Worm (Caenorhabditis elegans) whole organism, young adult: Measurements from ENCODE around the gene T09D3.3.

Source experiments
- B0035.1 ChIP-seq: sonication (generic microtip); optimal IDR thresholded peaks from 2 replicates; lab custom pipeline; 2016; ENCODE audit warnings: missing genetic modification characterization, mild to moderate bottlenecking, missing compliant biosample characterization, missing genotype, missing genetic modification reagents
- B0336.3 ChIP-seq: fragments of 200-800 bp; sonication (Bioruptor generic); IDR thresholded peaks from 2 replicates; pipeline ENCODE4 v1.3.6; 2022; ENCODE audit warnings: missing genetic modification characterization, missing compliant biosample characterization
- F33H1.4 ChIP-seq: fragments of 200-800 bp; sonication (Bioruptor generic); IDR thresholded peaks from 2 replicates; pipeline ENCODE4 v1.3.6; 2022; ENCODE audit warnings: missing genetic modification reagents, missing genetic modification characterization, missing compliant biosample characterization
- F49E8.2 ChIP-seq: sonication (generic microtip); optimal IDR thresholded peaks from 3 replicates; lab custom pipeline; 2017; ENCODE audit warnings: missing genetic modification characterization, mild to moderate bottlenecking, missing compliant biosample characterization, antibody characterized with exemption, moderate library complexity; ENCODE audit not compliant: insufficient read depth
- F57C9.4 ChIP-seq: sonication (generic microtip); optimal IDR thresholded peaks from 2 replicates; lab custom pipeline; 2017; ENCODE audit warnings: mild to moderate bottlenecking, missing genetic modification characterization, missing compliant biosample characterization
- K12H6.12 ChIP-seq: fragments of 200-800 bp; sonication (Bioruptor generic); optimal IDR thresholded peaks from 2 replicates; lab custom pipeline; 2018; ENCODE audit warnings: mild to moderate bottlenecking, missing genetic modification characterization, missing compliant biosample characterization
- Y53G8AR.9 ChIP-seq: fragments of 200-800 bp; sonication (Bioruptor generic); conservative IDR thresholded peaks from 2 replicates; pipeline ENCODE4 v1.3.6; 2022; ENCODE audit warnings: missing genetic modification reagents, missing genetic modification characterization, missing compliant biosample characterization
- Y56A3A.18 ChIP-seq: fragments of 200-800 bp; sonication (Bioruptor generic); IDR thresholded peaks from 2 replicates; pipeline ENCODE4 v1.3.6; 2022; ENCODE audit warnings: missing genetic modification reagents, missing genetic modification characterization, missing compliant biosample characterization
- Y67H2A.10 ChIP-seq: fragments of 200-800 bp; sonication (Bioruptor generic); conservative IDR thresholded peaks from 2 replicates; pipeline ENCODE4 v1.3.6; 2022; ENCODE audit warnings: missing genetic modification reagents, missing genetic modification characterization, missing compliant biosample characterization
- Y95B8A.8 ChIP-seq: fragments of 200-800 bp; sonication (Bioruptor generic); IDR thresholded peaks from 2 replicates; pipeline ENCODE4 v1.3.6; 2022; ENCODE audit warnings: missing genetic modification reagents, missing genetic modification characterization, missing compliant biosample characterization
- ama-1 ChIP-seq, 3 experiments: fragments of 150-350 bp in 1 of 3; sonication (generic microtip) in 2 of 3; optimal IDR thresholded peaks; 2 replicates each; lab custom pipeline; 2014 to 2018; ENCODE audit warnings: missing biosample characterization in 2 of 3, missing genetic modification characterization in 2 of 3, missing genetic modification reagents in 2 of 3
- aptf-2 ChIP-seq: fragments of 200-800 bp; sonication (Bioruptor generic); conservative IDR thresholded peaks from 2 replicates; pipeline ENCODE4 v1.3.6; 2022; ENCODE audit warnings: missing genetic modification reagents, missing genetic modification characterization, missing compliant biosample characterization
- atf-7 ChIP-seq: sonication (generic microtip); optimal IDR thresholded peaks from 2 replicates; lab custom pipeline; 2017; ENCODE audit warnings: mild to moderate bottlenecking, missing genetic modification characterization, missing compliant biosample characterization
- attf-3 ChIP-seq: fragments of 200-800 bp; sonication (Bioruptor generic); conservative IDR thresholded peaks from 2 replicates; pipeline ENCODE4 v1.3.6; 2022; ENCODE audit warnings: missing genetic modification reagents, missing genetic modification characterization, missing compliant biosample characterization
- attf-6 ChIP-seq: fragments of 200-800 bp; sonication (Bioruptor generic); IDR thresholded peaks from 2 replicates; pipeline ENCODE4 v1.3.6; 2022; ENCODE audit warnings: missing genetic modification reagents, missing genetic modification characterization, missing compliant biosample characterization
- bed-1 ChIP-seq: fragments of 200-800 bp; sonication (Bioruptor generic); IDR thresholded peaks from 2 replicates; pipeline ENCODE4 v1.3.6; 2022; ENCODE audit warnings: missing genetic modification reagents, missing genetic modification characterization, missing compliant biosample characterization
- ceh-27 ChIP-seq: fragments of 200-800 bp; sonication (Bioruptor generic); optimal IDR thresholded peaks from 2 replicates; lab custom pipeline; 2018; ENCODE audit warnings: mild to moderate bottlenecking, missing genetic modification characterization, moderate library complexity, missing compliant biosample characterization
- ceh-58 ChIP-seq: fragments of 200-800 bp; sonication (Bioruptor generic); IDR thresholded peaks from 2 replicates; pipeline ENCODE4 v1.3.6; 2022; ENCODE audit warnings: missing genetic modification characterization, missing compliant biosample characterization
- chd-7 ChIP-seq: sonication (generic microtip); optimal IDR thresholded peaks from 2 replicates; lab custom pipeline; 2016; ENCODE audit warnings: mild to moderate bottlenecking, missing genetic modification characterization, moderate library complexity, missing compliant biosample characterization
- dpl-1 ChIP-seq: fragments of 150-350 bp; optimal IDR thresholded peaks from 2 replicates; lab custom pipeline; 2014; ENCODE audit warnings: missing biosample characterization, missing genetic modification reagents, missing genetic modification characterization
- ekl-4 ChIP-seq: fragments of 200-800 bp; sonication (Bioruptor generic); IDR thresholded peaks from 2 replicates; pipeline ENCODE4 v1.3.6; 2022; ENCODE audit warnings: missing genetic modification reagents, missing genetic modification characterization, missing compliant biosample characterization
- hmg-1.2 ChIP-seq: fragments of 200-800 bp; sonication (Bioruptor generic); IDR thresholded peaks from 2 replicates; pipeline ENCODE4 v1.3.6; 2022; ENCODE audit warnings: missing genetic modification reagents, missing genetic modification characterization, missing compliant biosample characterization
- hrde-1 ChIP-seq: sonication (generic microtip); optimal IDR thresholded peaks from 2 replicates; lab custom pipeline; 2016; ENCODE audit warnings: missing genetic modification characterization, mild to moderate bottlenecking, missing compliant biosample characterization, moderate library complexity, missing genotype, missing genetic modification reagents, borderline replicate concordance
- hsf-1 ChIP-seq: fragments of 200-800 bp; sonication (Bioruptor generic); IDR thresholded peaks from 2 replicates; pipeline ENCODE4 v1.3.6; 2022; ENCODE audit warnings: missing genetic modification reagents, missing genetic modification characterization, missing compliant biosample characterization
- lag-1 ChIP-seq: fragments of 200-800 bp; sonication (Bioruptor generic); IDR thresholded peaks from 2 replicates; pipeline ENCODE4 v1.3.6; 2022; ENCODE audit warnings: missing genetic modification reagents, missing genetic modification characterization, missing compliant biosample characterization
- lin-26 ChIP-seq: fragments of 200-800 bp; sonication (Bioruptor generic); IDR thresholded peaks from 2 replicates; pipeline ENCODE4 v1.3.6; 2022; ENCODE audit warnings: missing genetic modification reagents, missing genetic modification characterization, missing compliant biosample characterization
- lin-54 ChIP-seq: fragments of 200-800 bp; sonication (Bioruptor generic); optimal IDR thresholded peaks from 2 replicates; lab custom pipeline; 2018; ENCODE audit warnings: mild to moderate bottlenecking, missing genetic modification characterization, missing compliant biosample characterization
- madf-10 ChIP-seq: sonication (generic microtip); optimal IDR thresholded peaks from 2 replicates; lab custom pipeline; 2016; ENCODE audit warnings: mild to moderate bottlenecking, missing genetic modification characterization, missing compliant biosample characterization
- madf-3 ChIP-seq: fragments of 200-800 bp; sonication (Bioruptor generic); IDR thresholded peaks from 2 replicates; pipeline ENCODE4 v1.3.6; 2022; ENCODE audit warnings: missing genetic modification reagents, missing genetic modification characterization, missing compliant biosample characterization
- nfya-1 ChIP-seq: sonication (generic microtip); optimal IDR thresholded peaks from 2 replicates; lab custom pipeline; 2017; ENCODE audit warnings: antibody characterized with exemption, missing compliant biosample characterization, missing genetic modification characterization, borderline replicate concordance; ENCODE audit not compliant: insufficient read depth
- nfya-2 ChIP-seq: fragments of 200-800 bp; sonication (Bioruptor generic); IDR thresholded peaks from 2 replicates; pipeline ENCODE4 v1.3.6; 2022; ENCODE audit warnings: missing genetic modification reagents, missing genetic modification characterization, missing compliant biosample characterization
- nhr-120 ChIP-seq: fragments of 200-800 bp; sonication (Bioruptor generic); IDR thresholded peaks from 2 replicates; pipeline ENCODE4 v1.3.6; 2022; ENCODE audit warnings: missing genetic modification characterization, missing compliant biosample characterization
- nhr-179 ChIP-seq: sonication (generic microtip); optimal IDR thresholded peaks from 2 replicates; lab custom pipeline; 2016; ENCODE audit warnings: mild to moderate bottlenecking, missing genetic modification characterization, missing compliant biosample characterization
- nhr-27 ChIP-seq: fragments of 200-800 bp; sonication (Bioruptor generic); optimal IDR thresholded peaks from 2 replicates; lab custom pipeline; 2018; ENCODE audit warnings: mild to moderate bottlenecking, missing genetic modification characterization, moderate library complexity, missing compliant biosample characterization
- nhr-90 ChIP-seq: sonication (generic microtip); optimal IDR thresholded peaks from 2 replicates; lab custom pipeline; 2016; ENCODE audit warnings: missing genotype, mild to moderate bottlenecking, missing genetic modification characterization, missing compliant biosample characterization
- pbrm-1 ChIP-seq: fragments of 200-800 bp; sonication (Bioruptor generic); IDR thresholded peaks from 2 replicates; pipeline ENCODE4 v1.3.6; 2022; ENCODE audit warnings: missing genetic modification reagents, missing genetic modification characterization, missing compliant biosample characterization
- snpc-1.3 ChIP-seq: sonication (generic microtip); optimal IDR thresholded peaks from 2 replicates; lab custom pipeline; 2017; ENCODE audit warnings: missing genetic modification characterization, mild to moderate bottlenecking, missing compliant biosample characterization, antibody characterized with exemption, moderate library complexity, missing genotype, missing genetic modification reagents; ENCODE audit not compliant: insufficient read depth
- snpc-3.4 ChIP-seq: sonication (generic microtip); optimal IDR thresholded peaks from 2 replicates; lab custom pipeline; 2017; ENCODE audit warnings: missing genetic modification characterization, mild to moderate bottlenecking, missing compliant biosample characterization, antibody characterized with exemption, moderate library complexity, missing genotype, missing genetic modification reagents
- tbx-9 ChIP-seq: sonication (generic microtip); optimal IDR thresholded peaks from 2 replicates; lab custom pipeline; 2016; ENCODE audit warnings: borderline replicate concordance, missing genetic modification characterization, inconsistent platforms, missing compliant biosample characterization
- tlf-1 ChIP-seq: fragments of 200-800 bp; sonication (Bioruptor generic); optimal IDR thresholded peaks from 2 replicates; lab custom pipeline; 2018; ENCODE audit warnings: mild to moderate bottlenecking, missing genetic modification characterization, missing compliant biosample characterization
- unc-130 ChIP-seq: sonication (generic microtip); optimal IDR thresholded peaks from 2 replicates; lab custom pipeline; 2016; ENCODE audit warnings: missing genetic modification reagents, missing genetic modification characterization, missing compliant biosample characterization
- xnd-1 ChIP-seq: sonication (generic microtip); optimal IDR thresholded peaks from 2 replicates; lab custom pipeline; 2016; ENCODE audit warnings: missing genotype, missing genetic modification reagents, missing genetic modification characterization, missing compliant biosample characterization
- zfh-2 ChIP-seq: fragments of 200-800 bp; sonication (Bioruptor generic); conservative IDR thresholded peaks from 2 replicates; pipeline ENCODE4 v1.3.6; 2022; ENCODE audit warnings: missing genetic modification reagents, missing genetic modification characterization, missing compliant biosample characterization
- ztf-18 ChIP-seq: sonication (generic microtip); optimal IDR thresholded peaks from 2 replicates; lab custom pipeline; 2016; ENCODE audit warnings: missing genotype, mild to moderate bottlenecking, missing genetic modification characterization, missing compliant biosample characterization
- ztf-3 ChIP-seq: fragments of 200-800 bp; sonication (Bioruptor generic); optimal IDR thresholded peaks from 2 replicates; lab custom pipeline; 2018; ENCODE audit warnings: mild to moderate bottlenecking, missing genetic modification characterization, missing compliant biosample characterization
- ztf-6 ChIP-seq: fragments of 200-800 bp; sonication (Bioruptor generic); IDR thresholded peaks from 2 replicates; pipeline ENCODE4 v1.3.6; 2022; ENCODE audit warnings: missing genetic modification reagents, missing genetic modification characterization, missing compliant biosample characterization

The T09D3.3 gene

DNA sequence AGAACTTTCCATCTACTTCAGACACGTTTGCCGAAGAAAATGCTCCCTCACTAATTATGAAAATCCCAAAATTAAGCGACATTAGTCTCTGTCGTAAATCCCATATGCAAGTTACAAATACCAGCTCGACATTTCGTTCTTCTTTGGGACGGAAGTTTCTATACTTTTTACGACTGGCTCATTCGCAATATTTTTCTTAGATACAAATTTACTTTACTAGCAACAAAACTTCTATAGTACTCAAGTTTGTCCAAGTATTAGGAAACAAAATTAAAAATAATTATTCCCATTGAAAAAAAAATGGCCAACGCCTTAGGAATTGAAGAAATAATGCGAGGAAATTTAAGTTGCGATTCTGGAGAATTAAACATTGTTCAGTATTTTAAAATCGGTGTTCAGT lies 18.4 kb downstream of the T09D3.3 start, which contains the start of gene srg-26:
Gene srg-26 (plus strand): TSS at position 301 of the 400 bp plus-strand sequence.
- TF ChIP-seq zfh-2 (GFP tag; lab: Robert Waterston, UW) (no peak), lag-1 (GFP tag; lab: Robert Waterston, UW) (no peak), Y56A3A.18 (GFP tag; lab: Robert Waterston, UW) (no peak)

DNA sequence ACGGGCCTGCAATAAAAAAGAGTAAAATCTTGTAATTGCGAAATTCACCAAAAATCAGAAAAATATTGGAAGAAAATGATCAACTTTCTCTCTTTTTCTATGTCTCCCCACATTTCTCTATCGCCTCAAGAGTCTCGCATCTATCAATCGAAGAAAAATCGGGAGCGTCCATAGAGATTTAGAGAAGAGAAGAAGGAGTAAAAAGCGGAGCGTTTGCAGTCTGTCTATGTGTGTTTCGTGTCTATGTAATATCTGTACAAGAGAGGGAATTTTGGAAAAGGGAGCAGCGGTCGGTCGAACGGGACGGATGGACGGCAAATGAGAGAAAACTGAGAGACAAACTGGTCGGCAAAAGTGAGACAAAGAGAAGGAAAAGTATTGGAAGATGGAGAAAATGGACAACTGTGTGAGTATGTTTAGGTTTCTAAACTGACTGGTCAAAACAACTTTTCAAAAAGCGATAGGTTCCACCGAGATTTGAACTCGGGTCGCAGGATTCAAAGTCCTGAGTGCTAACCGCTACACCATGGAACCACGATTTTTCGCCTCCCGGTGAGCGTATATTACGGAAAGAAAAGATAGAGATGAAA lies 19.6 kb downstream of the T09D3.3 start:
- no peak for TF ChIP-seq nfya-2 (GFP tag; lab: Robert Waterston, UW)
- no peak for TF ChIP-seq tlf-1 (GFP tag; lab: Kevin White, UChicago)
- TF ChIP-seq ztf-18 (tag; lab: Kevin White, UChicago): peak; percentile 36
- no peak for TF ChIP-seq dpl-1
- no peak for TF ChIP-seq nhr-120
- TF ChIP-seq F57C9.4 (tag; lab: Kevin White, UChicago): no peak
- no peak for TF ChIP-seq hrde-1 (tag; lab: Kevin White, UChicago)
- no peak for TF ChIP-seq ztf-3 (GFP tag; lab: Kevin White, UChicago)
- TF ChIP-seq ceh-58 (GFP tag; lab: Robert Waterston, UW): no peak
- no peak for TF ChIP-seq Y67H2A.10 (GFP tag; lab: Robert Waterston, UW)
- no peak for TF ChIP-seq bed-1 (GFP tag; lab: Robert Waterston, UW)
- no peak for TF ChIP-seq nhr-179 (tag; lab: Kevin White, UChicago)
- TF ChIP-seq lin-26 (GFP tag; lab: Robert Waterston, UW): peak; percentile 65; the same call in 1 of the 2 replicates
- TF ChIP-seq unc-130: no peak
- TF ChIP-seq K12H6.12: peak; percentile 53
- no peak for TF ChIP-seq aptf-2 (GFP tag; lab: Robert Waterston, UW)
- peak; percentile 12 for TF ChIP-seq atf-7
- TF ChIP-seq ceh-27: no peak
- TF ChIP-seq nfya-1 (tag; lab: Kevin White, UChicago): no peak
- TF ChIP-seq ztf-6 (GFP tag; lab: Robert Waterston, UW): no peak
- TF ChIP-seq lin-54: peak; percentile 9
- no peak for TF ChIP-seq nhr-27 (tag; lab: Kevin White, UChicago)
- TF ChIP-seq Y95B8A.8 (GFP tag; lab: Robert Waterston, UW): no peak
- peak; percentile 29 for TF ChIP-seq madf-10 (tag; lab: Kevin White, UChicago)
- TF ChIP-seq snpc-1.3: no peak
- TF ChIP-seq hsf-1 (GFP tag; lab: Robert Waterston, UW): no peak
- TF ChIP-seq madf-3 (GFP tag; lab: Robert Waterston, UW): no peak
- no peak for TF ChIP-seq F49E8.2 (tag; lab: Kevin White, UChicago)
- no peak for TF ChIP-seq chd-7 (tag; lab: Kevin White, UChicago)
- no peak for TF ChIP-seq ama-1 (optimal IDR thresholded peaks at IDR 0.05; lab: Kevin White, UChicago)
- TF ChIP-seq ama-1 (GFP tag; optimal IDR thresholded peaks at IDR 0.05; lab: Kevin White, UChicago): no peak
- TF ChIP-seq tbx-9: no peak
- TF ChIP-seq snpc-3.4 (tag; lab: Kevin White, UChicago): no peak
- TF ChIP-seq nhr-90 (tag; lab: Kevin White, UChicago): peak; percentile 53
- TF ChIP-seq B0336.3 (GFP tag; lab: Robert Waterston, UW): no peak
- TF ChIP-seq pbrm-1: no peak
- no peak for TF ChIP-seq ekl-4 (GFP tag; lab: Robert Waterston, UW)
- TF ChIP-seq attf-6 (GFP tag; lab: Robert Waterston, UW): no peak
- TF ChIP-seq hmg-1.2 (GFP tag; lab: Robert Waterston, UW): 0 out of 2 replicates have a peak, but pooled peaks have one; percentile 25
- TF ChIP-seq xnd-1 (tag; lab: Kevin White, UChicago): no peak
- TF ChIP-seq B0035.1 (tag; lab: Kevin White, UChicago): peak; percentile 21
- no peak for TF ChIP-seq attf-3 (GFP tag; lab: Robert Waterston, UW)
- TF ChIP-seq F33H1.4: no peak
- TF ChIP-seq Y53G8AR.9: no peak
